Worm (Caenorhabditis elegans) whole organism, late embryonic: Measurements from ENCODE around the gene F53C3.1.

Experiments
- K02D7.2 ChIP-seq: sonication (generic microtip); optimal IDR thresholded peaks from 2 replicates; lab custom pipeline; 2017; ENCODE audit warnings: mild to moderate bottlenecking, missing genetic modification characterization, missing compliant biosample characterization
- pros-1 ChIP-seq: fragments of 150-350 bp; optimal IDR thresholded peaks from 2 replicates; lab custom pipeline; 2014; ENCODE audit warnings: missing biosample characterization, missing genetic modification reagents, missing genetic modification characterization
- ref-2 ChIP-seq: sonication (generic microtip); optimal IDR thresholded peaks from 2 replicates; lab custom pipeline; 2016; ENCODE audit warnings: missing genetic modification characterization, missing compliant biosample characterization

- no peak for TF ChIP-seq ref-2 (tag; lab: Kevin White, UChicago)
- no peak for TF ChIP-seq K02D7.2 (tag; lab: Kevin White, UChicago)
- no peak for TF ChIP-seq pros-1 (tag; lab: Kevin White, UChicago)
Measured at ce11 chrII:3935990-3936389, 24.2 kb downstream of the F53C3.1 start.
